Fruit fly (Drosophila melanogaster) whole organism, embryonic: Measurements from ENCODE around the gene CG14277.

ENCODE experiments used
- Asciz ChIP-seq: fragments of 200-800 bp; sonication (Bioruptor generic); optimal IDR thresholded peaks from 2 replicates; lab custom pipeline; 2017; ENCODE audit warnings: missing biosample characterization, mild to moderate bottlenecking, missing genetic modification characterization, missing genetic modification reagents
- Awh ChIP-seq: fragments of 200-800 bp; sonication (Bioruptor generic); IDR thresholded peaks from 2 replicates; pipeline ENCODE4, ENCODE4 v1.3.6; 2022; ENCODE audit warnings: missing biosample characterization, missing genetic modification characterization
- Bteb2 ChIP-seq: fragments of 200-800 bp; sonication (Bioruptor generic); optimal IDR thresholded peaks from 2 replicates; lab custom pipeline; 2016; ENCODE audit warnings: missing biosample characterization, missing genetic modification characterization
- CG10366 ChIP-seq: fragments of 200-800 bp; sonication (Bioruptor generic); IDR thresholded peaks from 2 replicates; pipeline ENCODE4 v1.3.6; 2022; ENCODE audit warnings: missing biosample characterization, missing genetic modification characterization
- CG11723 ChIP-seq: fragments of 200-800 bp; sonication (Bioruptor generic); optimal IDR thresholded peaks from 2 replicates; lab custom pipeline; 2017; ENCODE audit warnings: missing biosample characterization, mild to moderate bottlenecking, missing genetic modification characterization
- CG12659 ChIP-seq: fragments of 200-800 bp; sonication (Bioruptor generic); optimal IDR thresholded peaks from 3 replicates; lab custom pipeline; 2017; ENCODE audit warnings: mild to moderate bottlenecking, missing biosample characterization, missing genetic modification reagents, missing genetic modification characterization
- CG12942 ChIP-seq: fragments of 200-800 bp; sonication (Bioruptor generic); optimal IDR thresholded peaks from 3 replicates; lab custom pipeline; 2016; ENCODE audit warnings: missing biosample characterization, missing genetic modification characterization
- CG13296 ChIP-seq: fragments of 200-800 bp; sonication (Bioruptor generic); optimal IDR thresholded peaks from 3 replicates; lab custom pipeline; 2018; ENCODE audit warnings: missing biosample characterization, mild to moderate bottlenecking, missing genetic modification characterization
- CG14050 ChIP-seq: fragments of 200-800 bp; sonication (Bioruptor generic); IDR thresholded peaks from 3 replicates; pipeline ENCODE4 v1.3.6; 2022; ENCODE audit warnings: missing biosample characterization, missing genetic modification characterization
- CG16779 ChIP-seq: fragments of 200-800 bp; sonication (Bioruptor generic); IDR thresholded peaks from 2 replicates; pipeline ENCODE4 v1.3.6; 2022; ENCODE audit warnings: missing biosample characterization, missing genetic modification characterization
- CG17385 ChIP-seq: fragments of 200-800 bp; sonication (Bioruptor generic); optimal IDR thresholded peaks from 3 replicates; lab custom pipeline; 2018; ENCODE audit warnings: missing biosample characterization, mild to moderate bottlenecking, missing genetic modification characterization
- CG2678 ChIP-seq: fragments of 200-800 bp; sonication (Bioruptor generic); optimal IDR thresholded peaks from 3 replicates; lab custom pipeline; 2019; ENCODE audit warnings: missing biosample characterization, mild to moderate bottlenecking, missing genetic modification characterization, moderate library complexity
- CG30403 ChIP-seq: fragments of 200-800 bp; sonication (Bioruptor generic); optimal IDR thresholded peaks from 3 replicates; lab custom pipeline; 2016; ENCODE audit warnings: missing biosample characterization, missing genetic modification characterization
- CG32532 ChIP-seq: fragments of 200-800 bp; sonication (Bioruptor generic); IDR thresholded peaks from 2 replicates; pipeline ENCODE4 v1.3.6; 2022; ENCODE audit warnings: missing biosample characterization, missing genetic modification characterization
- CG43689 ChIP-seq: fragments of 200-800 bp; sonication (Bioruptor generic); IDR thresholded peaks from 2 replicates; pipeline ENCODE4 v1.3.6; 2022; ENCODE audit warnings: missing biosample characterization, missing genetic modification characterization
- CG7928 ChIP-seq: fragments of 200-800 bp; sonication (Bioruptor generic); optimal IDR thresholded peaks from 2 replicates; lab custom pipeline; 2017; ENCODE audit warnings: missing biosample characterization, mild to moderate bottlenecking, missing genetic modification characterization
- Chrac-16 ChIP-seq: fragments of 200-800 bp; sonication (Bioruptor generic); optimal IDR thresholded peaks from 3 replicates; lab custom pipeline; 2016; ENCODE audit warnings: missing biosample characterization, missing genetic modification characterization
- Dip2 ChIP-seq: fragments of 200-800 bp; sonication (Bioruptor generic); IDR thresholded peaks from 2 replicates; pipeline ENCODE4 v1.3.6; 2022; ENCODE audit warnings: missing biosample characterization, missing genetic modification characterization
- Dp ChIP-seq: fragments of 200-800 bp; sonication (Bioruptor generic); optimal IDR thresholded peaks from 2 replicates; lab custom pipeline; 2018; ENCODE audit warnings: missing biosample characterization, mild to moderate bottlenecking, missing genetic modification characterization, moderate library complexity
- E2f1 ChIP-seq: fragments of 200-800 bp; sonication (Bioruptor generic); IDR thresholded peaks from 2 replicates; pipeline ENCODE4 v1.3.6; 2022; ENCODE audit warnings: missing biosample characterization, missing genetic modification characterization
- E2f2 ChIP-seq: fragments of 200-800 bp; sonication (Bioruptor generic); IDR thresholded peaks from 2 replicates; pipeline ENCODE4 v1.3.6; 2022; ENCODE audit warnings: missing biosample characterization, missing genetic modification characterization
- Ets65A ChIP-seq: fragments of 200-800 bp; sonication (Bioruptor generic); peaks from one replicate; lab custom pipeline; 2016; ENCODE audit warnings: missing biosample characterization, missing genetic modification characterization
- Fer2 ChIP-seq: fragments of 200-800 bp; sonication (Bioruptor generic); optimal IDR thresholded peaks from 2 replicates; lab custom pipeline; 2018; ENCODE audit warnings: missing biosample characterization, mild to moderate bottlenecking, missing genetic modification characterization, moderate library complexity
- HHEX ChIP-seq: fragments of 200-800 bp; sonication (Bioruptor generic); optimal IDR thresholded peaks from 3 replicates; lab custom pipeline; 2017; ENCODE audit warnings: missing biosample characterization, mild to moderate bottlenecking, missing genetic modification characterization, missing genetic modification reagents
- Mes4 ChIP-seq: fragments of 200-800 bp; sonication (Bioruptor generic); optimal IDR thresholded peaks from 2 replicates; lab custom pipeline; 2016; ENCODE audit warnings: missing biosample characterization, missing genetic modification characterization
- PHDP ChIP-seq: fragments of 200-800 bp; sonication (Bioruptor generic); optimal IDR thresholded peaks from 3 replicates; lab custom pipeline; 2018; ENCODE audit warnings: missing biosample characterization, mild to moderate bottlenecking, missing genetic modification characterization, moderate library complexity
- Rfx ChIP-seq: fragments of 200-800 bp; sonication (Bioruptor generic); IDR thresholded peaks from 2 replicates; pipeline ENCODE4 v1.3.6; 2022; ENCODE audit warnings: missing biosample characterization, missing genetic modification characterization
- Side ChIP-seq: fragments of 200-800 bp; sonication (Bioruptor generic); optimal IDR thresholded peaks from 2 replicates; lab custom pipeline; 2016; ENCODE audit warnings: missing biosample characterization, missing genetic modification characterization
- Sin3A ChIP-seq: fragments of >200 bp; optimal IDR thresholded peaks from 2 replicates; lab custom pipeline; 2018
- Sry-β ChIP-seq: fragments of 200-800 bp; sonication (Bioruptor generic); optimal IDR thresholded peaks from 2 replicates; lab custom pipeline; 2018; ENCODE audit warnings: missing biosample characterization, mild to moderate bottlenecking, missing genetic modification characterization, moderate library complexity
- Ssrp ChIP-seq: fragments of 200-800 bp; sonication (Bioruptor generic); optimal IDR thresholded peaks from 2 replicates; lab custom pipeline; 2018; ENCODE audit warnings: missing biosample characterization, mild to moderate bottlenecking, missing genetic modification characterization, moderate library complexity
- bcd ChIP-seq: fragments of 200-800 bp; sonication (Bioruptor generic); optimal IDR thresholded peaks from 2 replicates; lab custom pipeline; 2017; ENCODE audit warnings: missing biosample characterization, mild to moderate bottlenecking, missing genetic modification characterization
- bsh ChIP-seq, 2 experiments: fragments of 200-800 bp; sonication (Bioruptor generic); optimal IDR thresholded peaks; 2 replicates each; lab custom pipeline; 2017 to 2018; ENCODE audit warnings: mild to moderate bottlenecking in 2 of 2, missing biosample characterization in 2 of 2, missing genetic modification characterization in 2 of 2, moderate library complexity in 1 of 2
- cas ChIP-seq: fragments of 200-800 bp; sonication (Bioruptor generic); IDR thresholded peaks from 2 replicates; pipeline ENCODE4 v1.3.6; 2022; ENCODE audit warnings: missing biosample characterization, missing genetic modification characterization
- cato ChIP-seq: fragments of 200-800 bp; sonication (Bioruptor generic); optimal IDR thresholded peaks from 2 replicates; lab custom pipeline; 2016; ENCODE audit warnings: missing biosample characterization, missing genetic modification characterization, borderline replicate concordance
- cg ChIP-seq: fragments of 200-800 bp; sonication (Bioruptor generic); optimal IDR thresholded peaks from 3 replicates; lab custom pipeline; 2019; ENCODE audit warnings: missing biosample characterization, mild to moderate bottlenecking, missing genetic modification characterization, moderate library complexity
- chm ChIP-seq: fragments of 200-800 bp; sonication (Bioruptor generic); IDR thresholded peaks from 2 replicates; pipeline ENCODE4 v1.3.6; 2022; ENCODE audit warnings: missing biosample characterization, missing genetic modification characterization
- cwo ChIP-seq: fragments of 200-800 bp; sonication (Bioruptor generic); optimal IDR thresholded peaks from 3 replicates; lab custom pipeline; 2017; ENCODE audit warnings: missing biosample characterization, missing genetic modification characterization, mild to moderate bottlenecking, moderate library complexity, missing genetic modification reagents
- emc ChIP-seq: fragments of 200-800 bp; sonication (Bioruptor generic); optimal IDR thresholded peaks from 2 replicates; lab custom pipeline; 2016; ENCODE audit warnings: missing biosample characterization, missing genetic modification characterization
- ems ChIP-seq: fragments of 200-800 bp; sonication (Bioruptor generic); optimal IDR thresholded peaks from 3 replicates; lab custom pipeline; 2016; ENCODE audit warnings: missing biosample characterization, missing genetic modification characterization
- eve ChIP-seq, 2 experiments: fragments of >200 bp; optimal IDR thresholded peaks; 2 replicates each; lab custom pipeline; 2017; ENCODE audit warnings: missing biosample characterization in 2 of 2, missing genetic modification characterization in 2 of 2
- gcm2 ChIP-seq: fragments of 200-800 bp; sonication (Bioruptor generic); optimal IDR thresholded peaks from 2 replicates; lab custom pipeline; 2016; ENCODE audit warnings: missing biosample characterization, missing genetic modification characterization
- kni ChIP-seq: fragments of 200-800 bp; sonication (Bioruptor generic); optimal IDR thresholded peaks from 3 replicates; lab custom pipeline; 2017; ENCODE audit warnings: mild to moderate bottlenecking, missing biosample characterization, missing genetic modification reagents, missing genetic modification characterization
- lola ChIP-seq, 3 experiments: fragments of >200 bp in 2 of 3; fragments of 200-800 bp in 1 of 3; sonication (Bioruptor generic) in 1 of 3; optimal IDR thresholded peaks; 2 replicates each; lab custom pipeline; 2017 to 2019; ENCODE audit warnings: missing biosample characterization in 3 of 3, missing genetic modification characterization in 3 of 3, mild to moderate bottlenecking in 1 of 3, moderate library complexity in 1 of 3
- nau ChIP-seq: fragments of 200-800 bp; sonication (Bioruptor generic); optimal IDR thresholded peaks from 3 replicates; lab custom pipeline; 2017; ENCODE audit warnings: missing biosample characterization, mild to moderate bottlenecking, missing genetic modification characterization, missing genetic modification reagents
- peb ChIP-seq: fragments of 200-800 bp; sonication (Bioruptor generic); IDR thresholded peaks from 2 replicates; pipeline ENCODE4 v1.3.6; 2022; ENCODE audit warnings: missing biosample characterization, missing genetic modification characterization
- sc ChIP-seq, 3 experiments: fragments of >200 bp in 2 of 3; fragments of 200-800 bp in 1 of 3; sonication (Bioruptor generic) in 1 of 3; optimal IDR thresholded peaks; 2 replicates in 2 of 3; 3 replicates in 1 of 3; lab custom pipeline; 2017; ENCODE audit warnings: mild to moderate bottlenecking in 1 of 3, missing biosample characterization in 1 of 3, missing genetic modification characterization in 1 of 3, missing genetic modification reagents in 1 of 3
- sd ChIP-seq: fragments of 200-800 bp; sonication (Bioruptor generic); optimal IDR thresholded peaks from 3 replicates; lab custom pipeline; 2018; ENCODE audit warnings: missing biosample characterization, mild to moderate bottlenecking, missing genetic modification characterization, moderate library complexity
- tap ChIP-seq: fragments of 200-800 bp; optimal IDR thresholded peaks from 3 replicates; lab custom pipeline; 2019; ENCODE audit warnings: missing biosample characterization, mild to moderate bottlenecking, missing genetic modification characterization, moderate library complexity
- zfh1 ChIP-seq: fragments of 200-800 bp; sonication (Bioruptor generic); IDR thresholded peaks from 3 replicates; pipeline ENCODE4 v1.3.6; 2022; ENCODE audit warnings: missing biosample characterization, missing genetic modification characterization

The CG14277 gene

dm6 chr2L:8266145-8266544 is 23.9 kb downstream of the CG14277 start (continued):
- no peak for TF ChIP-seq CG16779 (GFP tag; lab: Robert Waterston, UW)
- peak; percentile 76 for TF ChIP-seq Asciz
- TF ChIP-seq Fer2 (tag; lab: Kevin White, UChicago), result peak; percentile 20
- TF ChIP-seq Side (GFP tag; lab: Kevin White, UChicago), result no peak
- peak; percentile 57 for TF ChIP-seq CG12659 (GFP tag; lab: Kevin White, UChicago)
- no peak for TF ChIP-seq Sry-β (GFP tag; lab: Kevin White, UChicago)
- TF ChIP-seq sd (tag; lab: Kevin White, UChicago), result peak; percentile 24
- peak; percentile 58; the same call in 1 of the 2 replicates for TF ChIP-seq E2f1 (GFP tag; lab: Robert Waterston, UW)
- TF ChIP-seq gcm2 (GFP tag; lab: Kevin White, UChicago), result no peak
- peak; percentile 43 to 65 for TF ChIP-seq bsh (GFP tag; optimal IDR thresholded peaks at IDR 0.05; lab: Kevin White, UChicago)
- no peak for TF ChIP-seq cato (GFP tag; lab: Kevin White, UChicago)
- TF ChIP-seq zfh1 (GFP tag; lab: Robert Waterston, UW), result peak; percentile 53; the same call in 1 of the 3 replicates
- peak; percentile 55 for TF ChIP-seq HHEX (GFP tag; lab: Kevin White, UChicago)
- TF ChIP-seq CG7928 (GFP tag; lab: Kevin White, UChicago), result no peak
- TF ChIP-seq kni (GFP tag; lab: Kevin White, UChicago), result no peak
- TF ChIP-seq emc, result no peak
- no peak for TF ChIP-seq eve (GFP tag; optimal IDR thresholded peaks at IDR 0.05; lab: Kevin White, UChicago)
- TF ChIP-seq cg (GFP tag; lab: Kevin White, UChicago), result no peak
- no peak for TF ChIP-seq sc (optimal IDR thresholded peaks at IDR 0.05; lab: Kevin White, UChicago)
- no peak for TF ChIP-seq sc (GFP tag; optimal IDR thresholded peaks at IDR 0.05; lab: Kevin White, UChicago)
- TF ChIP-seq CG10366 (GFP tag; lab: Robert Waterston, UW), result peak; percentile 38
- 0 out of 2 replicates have a peak, but pooled peaks have one; percentile 45 for TF ChIP-seq Awh (GFP tag; lab: Robert Waterston, UW)
- no peak for TF ChIP-seq Bteb2
- peak; percentile 80 for TF ChIP-seq Ets65A (GFP tag; lab: Kevin White, UChicago)
- TF ChIP-seq peb, result no peak
- peak; percentile 36; the same call in 1 of the 2 replicates for TF ChIP-seq Rfx (GFP tag; lab: Robert Waterston, UW)
- TF ChIP-seq PHDP (tag; lab: Kevin White, UChicago), result peak; percentile 73
- peak in 1 of 3 experiments; percentile 29 for TF ChIP-seq lola (GFP tag; optimal IDR thresholded peaks at IDR 0.05; lab: Kevin White, UChicago)
- TF ChIP-seq Ssrp (tag; lab: Kevin White, UChicago), result peak; percentile 72
- TF ChIP-seq Dip2 (GFP tag; lab: Robert Waterston, UW), result no peak; the same call in 1 of the 2 replicates
- peak; percentile 11; the same call in 1 of the 2 replicates for TF ChIP-seq CG32532 (GFP tag; lab: Robert Waterston, UW)
- no peak for TF ChIP-seq Sin3A
- TF ChIP-seq ems (GFP tag; lab: Kevin White, UChicago), result no peak
- TF ChIP-seq Dp (GFP tag; lab: Kevin White, UChicago), result no peak
- peak; percentile 78 for TF ChIP-seq CG13296 (GFP tag; lab: Kevin White, UChicago)
- TF ChIP-seq nau, result peak; percentile 63
- TF ChIP-seq cwo, result peak; percentile 42
- TF ChIP-seq CG17385 (GFP tag; lab: Kevin White, UChicago), result peak; percentile 53
- peak; percentile 33 for TF ChIP-seq CG11723 (GFP tag; lab: Kevin White, UChicago)
- TF ChIP-seq chm (GFP tag; lab: Robert Waterston, UW), result no peak
- no peak for TF ChIP-seq CG14050
- TF ChIP-seq E2f2 (GFP tag; lab: Robert Waterston, UW), result peak; percentile 19; the same call in 1 of the 2 replicates
- peak; percentile 46 for TF ChIP-seq bcd (GFP tag; lab: Kevin White, UChicago)
- no peak for TF ChIP-seq cas (GFP tag; lab: Robert Waterston, UW)
- TF ChIP-seq CG12942 (GFP tag; lab: Kevin White, UChicago), result peak; percentile 4
- no peak for TF ChIP-seq CG43689 (GFP tag; lab: Robert Waterston, UW)
- peak; percentile 73 for TF ChIP-seq tap (tag; lab: Kevin White, UChicago)
- TF ChIP-seq CG30403 (GFP tag; lab: Kevin White, UChicago), result peak; percentile 61
- TF ChIP-seq Mes4 (GFP tag; lab: Kevin White, UChicago), result no peak
- no peak for TF ChIP-seq Chrac-16 (GFP tag; lab: Kevin White, UChicago)
- peak; percentile 85 for TF ChIP-seq CG2678 (tag; lab: Kevin White, UChicago)
